Fruit fly (Drosophila melanogaster) whole organism, prepupa: ENCODE results near the gene Atx2.

Source experiments
- Blimp-1 ChIP-seq: fragments of 200-800 bp; sonication (Bioruptor generic); optimal IDR thresholded peaks from 3 replicates; lab custom pipeline; 2017; ENCODE audit warnings: missing biosample characterization, missing genetic modification characterization, mild to moderate bottlenecking, moderate library complexity, missing genetic modification reagents
- CG10631 ChIP-seq: fragments of 200-800 bp; sonication (Bioruptor generic); optimal IDR thresholded peaks from 2 replicates; lab custom pipeline; 2016; ENCODE audit warnings: missing biosample characterization, missing genetic modification characterization
- CG10669 ChIP-seq: fragments of 200-800 bp; sonication (Bioruptor generic); optimal IDR thresholded peaks from 3 replicates; lab custom pipeline; 2018; ENCODE audit warnings: missing biosample characterization, mild to moderate bottlenecking, missing genetic modification characterization, moderate library complexity
- CG11902 ChIP-seq: fragments of 200-800 bp; sonication (Bioruptor generic); optimal IDR thresholded peaks from 3 replicates; lab custom pipeline; 2016; ENCODE audit warnings: missing biosample characterization, missing genetic modification characterization
- CG15336 ChIP-seq: fragments of 200-800 bp; sonication (Bioruptor generic); IDR thresholded peaks from 2 replicates; pipeline ENCODE4 v1.3.6; 2022; ENCODE audit warnings: missing biosample characterization, missing genetic modification characterization
- CG1621 ChIP-seq: fragments of 200-800 bp; sonication (Bioruptor generic); optimal IDR thresholded peaks from 3 replicates; lab custom pipeline; 2018; ENCODE audit warnings: missing biosample characterization, mild to moderate bottlenecking, missing genetic modification characterization
- CG16779 ChIP-seq: fragments of 200-800 bp; sonication (Bioruptor generic); optimal IDR thresholded peaks from 3 replicates; lab custom pipeline; 2017; ENCODE audit warnings: missing biosample characterization, mild to moderate bottlenecking, missing genetic modification characterization
- CG3032 ChIP-seq: fragments of 200-800 bp; optimal IDR thresholded peaks from 2 replicates; lab custom pipeline; 2019; ENCODE audit warnings: missing biosample characterization, mild to moderate bottlenecking, missing genetic modification characterization, moderate library complexity
- CG34406 ChIP-seq: fragments of 200-800 bp; sonication (Bioruptor generic); optimal IDR thresholded peaks from 3 replicates; lab custom pipeline; 2016; ENCODE audit warnings: missing biosample characterization, missing genetic modification characterization
- CG3919 ChIP-seq: fragments of 200-800 bp; sonication (Bioruptor generic); optimal IDR thresholded peaks from 3 replicates; lab custom pipeline; 2016; ENCODE audit warnings: missing biosample characterization, missing genetic modification characterization
- CG6276 ChIP-seq: fragments of 200-800 bp; sonication (Bioruptor generic); optimal IDR thresholded peaks from 2 replicates; lab custom pipeline; 2017; ENCODE audit warnings: missing biosample characterization, mild to moderate bottlenecking, missing genetic modification characterization
- CG6792 ChIP-seq: fragments of 200-800 bp; sonication (Bioruptor generic); optimal IDR thresholded peaks from 3 replicates; lab custom pipeline; 2016; ENCODE audit warnings: missing biosample characterization, missing genetic modification characterization
- CG6854 ChIP-seq: fragments of 200-800 bp; sonication (Bioruptor generic); optimal IDR thresholded peaks from 2 replicates; lab custom pipeline; 2017; ENCODE audit warnings: missing biosample characterization, mild to moderate bottlenecking, missing genetic modification characterization
- CG7368 ChIP-seq: fragments of 200-800 bp; sonication (Bioruptor generic); optimal IDR thresholded peaks from 3 replicates; lab custom pipeline; 2016; ENCODE audit warnings: missing biosample characterization, missing genetic modification characterization
- CG8119 ChIP-seq: fragments of 200-800 bp; sonication (Bioruptor generic); IDR thresholded peaks from 3 replicates; pipeline ENCODE4 v1.3.6; 2022; ENCODE audit warnings: missing biosample characterization, missing genetic modification characterization
- CG8319 ChIP-seq: fragments of 200-800 bp; sonication (Bioruptor generic); optimal IDR thresholded peaks from 3 replicates; lab custom pipeline; 2016; ENCODE audit warnings: missing biosample characterization, missing genetic modification characterization
- CG8632 ChIP-seq: fragments of 200-800 bp; sonication (Bioruptor generic); optimal IDR thresholded peaks from 3 replicates; lab custom pipeline; 2016; ENCODE audit warnings: missing biosample characterization, missing genetic modification characterization
- Eip78C ChIP-seq: fragments of 200-800 bp; sonication (Bioruptor generic); peaks from one replicate; lab custom pipeline; 2016; ENCODE audit warnings: missing biosample characterization, missing genetic modification characterization
- Eip93F ChIP-seq: fragments of 200-800 bp; sonication (Bioruptor generic); optimal IDR thresholded peaks from 2 replicates; lab custom pipeline; 2016; ENCODE audit warnings: missing biosample characterization, mild to moderate bottlenecking, missing genetic modification characterization
- Ets21C ChIP-seq: fragments of 200-800 bp; sonication (Bioruptor generic); optimal IDR thresholded peaks from 3 replicates; lab custom pipeline; 2016; ENCODE audit warnings: missing biosample characterization, missing genetic modification characterization
- Gug ChIP-seq: fragments of 200-800 bp; sonication (Bioruptor generic); IDR thresholded peaks from 2 replicates; pipeline ENCODE4 v1.3.6; 2022; ENCODE audit warnings: missing biosample characterization, missing genetic modification characterization
- Hr38 ChIP-seq: sonication (Bioruptor generic); optimal IDR thresholded peaks from 2 replicates; lab custom pipeline; 2016; ENCODE audit warnings: missing biosample characterization, missing genetic modification characterization
- Met ChIP-seq: fragments of 200-800 bp; sonication (Bioruptor generic); optimal IDR thresholded peaks from 3 replicates; lab custom pipeline; 2016; ENCODE audit warnings: missing biosample characterization, missing genetic modification characterization
- OdsH ChIP-seq: fragments of 200-800 bp; sonication (Bioruptor generic); optimal IDR thresholded peaks from 3 replicates; lab custom pipeline; 2016; ENCODE audit warnings: missing biosample characterization, missing genetic modification characterization
- Smox ChIP-seq: fragments of 200-800 bp; sonication (Bioruptor generic); optimal IDR thresholded peaks from 3 replicates; lab custom pipeline; 2016; ENCODE audit warnings: missing biosample characterization, missing genetic modification characterization
- Sox102F ChIP-seq: fragments of 200-800 bp; sonication (Bioruptor generic); optimal IDR thresholded peaks from 2 replicates; lab custom pipeline; 2016; ENCODE audit warnings: missing biosample characterization, mild to moderate bottlenecking, missing genetic modification characterization
- Sox15 ChIP-seq: fragments of 200-800 bp; sonication (Bioruptor generic); optimal IDR thresholded peaks from 3 replicates; lab custom pipeline; 2016; ENCODE audit warnings: missing biosample characterization, missing genetic modification characterization
- achi ChIP-seq: fragments of 200-800 bp; sonication (Bioruptor generic); optimal IDR thresholded peaks from 3 replicates; lab custom pipeline; 2016; ENCODE audit warnings: missing biosample characterization, missing genetic modification characterization
- acj6 ChIP-seq: fragments of 200-800 bp; sonication (Bioruptor generic); optimal IDR thresholded peaks from 3 replicates; lab custom pipeline; 2016; ENCODE audit warnings: missing biosample characterization, missing genetic modification characterization
- cyc ChIP-seq: fragments of 200-800 bp; sonication (Bioruptor generic); optimal IDR thresholded peaks from 3 replicates; lab custom pipeline; 2016; ENCODE audit warnings: missing biosample characterization, missing genetic modification characterization
- dsx ChIP-seq: fragments of 200-800 bp; optimal IDR thresholded peaks from 3 replicates; lab custom pipeline; 2019; ENCODE audit warnings: missing biosample characterization, mild to moderate bottlenecking, missing genetic modification characterization, moderate library complexity; ENCODE audit not compliant: poor library complexity, severe bottlenecking
- eg ChIP-seq: fragments of 200-800 bp; sonication (Bioruptor generic); IDR thresholded peaks from 3 replicates; pipeline ENCODE4 v1.3.6; 2022; ENCODE audit warnings: missing biosample characterization, missing genetic modification characterization
- fd59A ChIP-seq: fragments of 200-800 bp; sonication (Bioruptor generic); optimal IDR thresholded peaks from 2 replicates; lab custom pipeline; 2017; ENCODE audit warnings: missing biosample characterization, mild to moderate bottlenecking, missing genetic modification characterization, missing genetic modification reagents
- fd85E ChIP-seq: fragments of 200-800 bp; sonication (Bioruptor generic); optimal IDR thresholded peaks from 3 replicates; lab custom pipeline; 2016; ENCODE audit warnings: missing biosample characterization, missing genetic modification characterization
- net ChIP-seq: fragments of 200-800 bp; sonication (Bioruptor generic); optimal IDR thresholded peaks from 3 replicates; lab custom pipeline; 2016; ENCODE audit warnings: missing biosample characterization, missing genetic modification characterization
- pdm3 ChIP-seq: fragments of 200-800 bp; sonication (Bioruptor generic); optimal IDR thresholded peaks from 3 replicates; lab custom pipeline; 2016; ENCODE audit warnings: missing biosample characterization, missing genetic modification characterization
- salr ChIP-seq, 2 experiments: fragments of 200-800 bp; sonication (Bioruptor generic); optimal IDR thresholded peaks; 3 replicates each; lab custom pipeline; 2016 to 2018; ENCODE audit warnings: missing biosample characterization in 2 of 2, missing genetic modification characterization in 2 of 2, mild to moderate bottlenecking in 1 of 2
- spab ChIP-seq: fragments of 200-800 bp; sonication (Bioruptor generic); optimal IDR thresholded peaks from 2 replicates; lab custom pipeline; 2017; ENCODE audit warnings: missing biosample characterization, mild to moderate bottlenecking, missing genetic modification characterization, missing genetic modification reagents
- ss ChIP-seq, 2 experiments: fragments of 200-800 bp; sonication (Bioruptor generic); optimal IDR thresholded peaks; 2 replicates in 1 of 2; 3 replicates in 1 of 2; lab custom pipeline; 2017 to 2018; ENCODE audit warnings: mild to moderate bottlenecking in 2 of 2, missing biosample characterization in 2 of 2, missing genetic modification characterization in 2 of 2, moderate library complexity in 1 of 2
- svp ChIP-seq: fragments of 200-800 bp; sonication (Bioruptor generic); peaks from one replicate; lab custom pipeline; 2016; ENCODE audit warnings: missing biosample characterization, missing genetic modification characterization
- vri ChIP-seq: fragments of 200-800 bp; sonication (Bioruptor generic); optimal IDR thresholded peaks from 3 replicates; lab custom pipeline; 2016; ENCODE audit warnings: missing biosample characterization, mild to moderate bottlenecking, missing genetic modification characterization

Gene Atx2

DNA sequence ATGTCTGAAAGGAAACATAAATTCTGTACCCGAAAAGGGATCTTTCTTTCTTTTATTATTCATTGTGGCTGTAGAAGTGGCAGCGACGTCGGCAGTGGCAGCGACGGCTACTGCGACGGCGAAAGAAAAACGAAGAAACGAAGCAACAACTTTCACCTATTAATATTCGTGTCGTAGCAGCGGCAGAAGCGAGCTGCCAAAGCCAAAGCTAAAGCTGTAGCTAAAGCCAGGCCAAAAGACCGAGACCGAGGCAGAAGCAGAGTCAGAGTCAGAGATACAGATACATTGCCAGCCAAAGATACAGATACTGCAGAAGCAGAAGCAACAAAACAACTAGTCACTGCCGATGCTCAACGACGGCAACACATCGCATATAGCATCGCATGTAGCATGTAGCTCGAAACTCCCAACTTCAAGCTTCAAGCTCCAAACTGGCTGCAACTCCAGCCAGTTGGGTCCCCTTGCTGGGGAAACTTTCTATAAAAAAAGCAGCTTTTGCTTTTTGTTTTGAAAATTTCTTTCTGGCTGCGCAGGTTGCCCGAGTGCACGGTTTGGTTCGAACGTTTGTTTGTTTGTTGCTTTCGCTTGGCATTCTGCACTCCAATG is 25.2 kb downstream of the Atx2 start:
- TF ChIP-seq vri (GFP tag; lab: Kevin White, UChicago) (no peak), Blimp-1 (GFP tag; lab: Kevin White, UChicago) (peak; percentile 83), fd85E (GFP tag; lab: Kevin White, UChicago) (no peak), CG6854 (GFP tag; lab: Kevin White, UChicago) (peak; percentile 86), Eip78C (peak; percentile 35)

DNA sequence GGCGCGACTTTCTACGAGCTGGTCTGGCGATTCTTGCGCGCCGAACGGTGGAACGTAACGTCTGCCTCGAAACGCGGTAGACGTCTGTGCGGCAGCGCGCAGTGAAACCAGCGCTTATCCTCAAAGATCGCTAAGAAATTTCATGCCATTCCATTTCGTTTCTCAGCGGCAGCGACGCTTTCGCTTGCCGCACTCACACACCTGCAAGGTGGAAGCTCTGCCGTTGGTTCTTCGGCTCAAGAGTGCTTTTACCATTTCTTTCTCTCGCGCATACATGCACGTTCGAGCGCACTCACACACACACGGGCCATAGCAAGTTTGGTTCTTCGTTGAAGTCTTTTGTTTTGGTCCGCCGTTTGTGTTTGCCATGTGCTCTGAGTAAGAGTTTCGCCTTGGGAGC is 26.5 kb downstream of the Atx2 start, which contains the start of gene CG6118:
CG6118 (minus strand) TSS at position 63 of the 400 bp plus-strand sequence.
- TF ChIP-seq CG3919 (GFP tag; lab: Kevin White, UChicago) (no peak), CG6854 (GFP tag; lab: Kevin White, UChicago) (peak; percentile 42), Blimp-1 (GFP tag; lab: Kevin White, UChicago) (peak; percentile 82)

DNA sequence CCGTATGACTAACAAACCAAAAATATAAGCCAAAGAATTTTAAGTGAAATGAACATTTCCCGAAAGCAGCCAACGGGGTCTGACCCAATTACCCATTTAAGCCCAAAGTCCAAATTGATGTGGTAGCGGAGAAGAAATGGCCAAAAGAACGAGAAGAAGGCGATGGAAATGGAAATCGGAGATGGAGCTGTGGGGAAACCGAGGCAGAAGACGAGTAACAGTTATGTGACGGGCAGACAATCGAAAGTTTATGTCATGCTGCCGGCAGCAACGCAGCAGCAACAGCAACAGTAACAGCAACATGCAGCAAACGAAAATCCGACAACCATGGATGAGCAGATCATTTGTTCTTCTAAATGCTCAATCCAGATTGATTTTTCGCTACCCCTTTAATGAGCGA is 28.6 kb downstream of the Atx2 start:
- TF ChIP-seq Blimp-1 (GFP tag; lab: Kevin White, UChicago) (peak; percentile 72), Smox (GFP tag; lab: Kevin White, UChicago) (no peak)

DNA sequence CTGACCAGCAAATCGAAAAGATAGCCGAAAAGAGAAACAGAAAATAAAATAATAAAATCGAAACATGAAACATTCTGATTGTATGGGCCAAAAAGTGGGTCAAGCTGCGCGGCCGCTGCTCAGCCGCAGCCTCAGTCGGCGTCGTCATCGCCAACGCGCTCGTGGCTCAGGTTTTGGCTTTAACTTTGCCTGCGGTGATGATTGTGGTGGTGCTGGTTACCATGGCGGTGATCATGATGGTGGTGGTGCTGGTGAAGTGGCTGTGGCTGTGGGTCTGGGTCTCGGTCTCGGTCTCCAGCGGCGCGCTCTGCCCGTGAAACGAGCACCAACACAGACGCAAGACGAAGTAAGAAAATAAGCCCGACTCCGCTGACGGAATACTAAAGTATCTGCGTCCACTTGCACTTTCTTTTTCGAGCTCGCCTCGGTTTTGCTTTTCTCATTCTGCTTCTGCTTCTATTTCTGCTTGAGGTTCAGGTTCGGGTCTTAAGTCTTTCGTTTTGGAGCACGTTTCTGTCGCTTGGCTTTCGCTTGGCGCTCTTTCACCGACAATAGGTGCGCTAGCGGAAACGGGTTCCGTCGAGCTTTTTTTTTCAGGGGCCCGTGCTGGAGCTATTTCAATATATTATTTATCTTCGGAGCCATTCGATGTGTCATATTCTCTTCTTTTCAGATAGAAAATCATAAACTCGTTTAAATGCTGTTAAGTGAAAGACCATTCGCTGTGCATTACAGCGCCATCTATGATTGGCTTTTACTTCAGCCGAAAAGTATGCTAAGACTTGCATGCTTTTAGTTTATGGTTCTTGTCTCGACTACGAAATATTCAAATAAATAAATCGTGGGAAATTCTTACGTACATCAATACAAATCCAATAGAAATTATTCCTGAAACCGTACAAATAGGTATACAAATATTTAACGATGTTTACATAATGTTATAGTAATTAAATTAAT is 29.5 kb downstream of the Atx2 start:
- no peak for TF ChIP-seq CG16779 (tag; lab: Kevin White, UChicago)
- TF ChIP-seq eg = 0 out of 3 replicates have a peak, but pooled peaks have one; percentile 51
- no peak for TF ChIP-seq pdm3 (GFP tag; lab: Kevin White, UChicago)
- TF ChIP-seq CG10669 (GFP tag; lab: Kevin White, UChicago) = no peak
- TF ChIP-seq Sox102F (GFP tag; lab: Kevin White, UChicago) = no peak
- no peak for TF ChIP-seq salr (GFP tag; optimal IDR thresholded peaks at IDR 0.05; lab: Kevin White, UChicago)
- no peak for TF ChIP-seq net
- no peak for TF ChIP-seq CG10631
- peak; percentile 66 for TF ChIP-seq Eip78C
- no peak for TF ChIP-seq svp (GFP tag; lab: Kevin White, UChicago)
- TF ChIP-seq Smox (GFP tag; lab: Kevin White, UChicago) = no peak
- TF ChIP-seq CG8319 (GFP tag; lab: Kevin White, UChicago) = no peak
- no peak for TF ChIP-seq acj6 (GFP tag; lab: Kevin White, UChicago)
- no peak for TF ChIP-seq CG7368
- no peak for TF ChIP-seq CG3032 (tag; lab: Kevin White, UChicago)
- TF ChIP-seq achi = no peak
- TF ChIP-seq CG11902 = no peak
- no peak for TF ChIP-seq CG6792 (GFP tag; lab: Kevin White, UChicago)
- no peak for TF ChIP-seq CG8119 (GFP tag; lab: Robert Waterston, UW)
- no peak for TF ChIP-seq fd59A (GFP tag; lab: Kevin White, UChicago)
- no peak for TF ChIP-seq Sox15 (GFP tag; lab: Kevin White, UChicago)
- TF ChIP-seq spab (GFP tag; lab: Kevin White, UChicago) = no peak
- TF ChIP-seq dsx (GFP tag; lab: Kevin White, UChicago) = no peak
- no peak for TF ChIP-seq Hr38 (GFP tag; lab: Kevin White, UChicago)
- no peak for TF ChIP-seq vri (GFP tag; lab: Kevin White, UChicago)
- TF ChIP-seq CG6276 (GFP tag; lab: Kevin White, UChicago) = no peak
- no peak for TF ChIP-seq CG1621
- no peak for TF ChIP-seq Gug
- TF ChIP-seq Ets21C = no peak
- no peak for TF ChIP-seq CG8632 (GFP tag; lab: Kevin White, UChicago)
- peak; percentile 99 for TF ChIP-seq Blimp-1 (GFP tag; lab: Kevin White, UChicago)
- no peak for TF ChIP-seq cyc
- TF ChIP-seq CG6854 (GFP tag; lab: Kevin White, UChicago) = peak; percentile 86
- TF ChIP-seq CG34406 = no peak
- peak; percentile 23; the same call in 1 of the 2 replicates for TF ChIP-seq CG15336
- TF ChIP-seq Eip93F (GFP tag; lab: Kevin White, UChicago) = no peak
- no peak for TF ChIP-seq ss (GFP tag; optimal IDR thresholded peaks at IDR 0.05; lab: Kevin White, UChicago)
- TF ChIP-seq Met (GFP tag; lab: Kevin White, UChicago) = no peak
- no peak for TF ChIP-seq OdsH
